Fruit fly (Drosophila melanogaster): Measurements from ENCODE around the gene Gcn5.

The Gcn5 gene

DNA sequence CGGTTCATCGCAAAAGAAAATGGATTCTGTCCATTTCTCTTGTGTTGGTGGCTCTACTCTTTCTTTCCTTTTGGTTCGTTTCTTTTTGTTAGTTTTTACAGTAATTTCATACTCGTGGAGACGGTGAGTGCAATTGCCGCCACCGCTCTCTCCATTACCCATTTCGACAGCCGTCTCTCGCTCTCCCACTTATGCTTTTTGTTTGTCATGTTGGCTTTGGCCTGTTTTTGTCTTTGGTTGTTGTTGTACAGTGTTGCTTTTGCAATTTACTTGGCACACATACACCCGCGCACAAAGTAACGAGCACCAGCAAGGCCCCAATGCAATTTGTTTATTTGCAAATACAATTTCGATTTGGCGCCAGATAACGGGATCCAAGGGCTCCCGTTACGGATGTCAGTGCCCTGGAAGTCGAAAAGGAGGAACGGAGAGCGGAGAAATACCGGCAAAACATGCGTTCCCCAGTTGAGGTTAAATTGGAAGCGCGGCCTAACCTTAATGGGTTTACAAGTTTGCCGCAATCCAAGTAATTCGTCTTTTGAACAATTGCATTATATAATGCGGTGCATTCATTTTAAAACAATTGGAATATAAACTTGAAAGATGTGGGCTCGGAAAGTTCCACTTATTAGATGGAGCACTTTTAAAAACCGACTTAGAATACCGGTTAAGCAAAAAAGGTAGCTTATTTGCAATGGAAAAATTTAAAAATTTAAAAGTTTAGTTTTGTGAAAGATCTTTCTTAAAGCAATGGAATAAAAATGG, 7.9 kb downstream of the Gcn5 start:
- TF ChIP-seq Hr96 (GFP tag; optimal IDR thresholded peaks at IDR 0.05) = no peak
- TF ChIP-seq CG7045 (GFP tag; optimal IDR thresholded peaks at IDR 0.05) = peak; percentile 12
- TF ChIP-seq bab1 (GFP tag; optimal IDR thresholded peaks at IDR 0.05) = peak; percentile 10
- peak; percentile 34 for TF ChIP-seq cic (GFP tag; optimal IDR thresholded peaks at IDR 0.05)
- peak; percentile 37 for TF ChIP-seq Mnt (GFP tag; optimal IDR thresholded peaks at IDR 0.05)
- TF ChIP-seq pad (GFP tag; optimal IDR thresholded peaks at IDR 0.05) = peak; percentile 81
- TF ChIP-seq Crg-1 (GFP tag; optimal IDR thresholded peaks at IDR 0.05) = no peak
- no peak for TF ChIP-seq Clk (GFP tag; optimal IDR thresholded peaks at IDR 0.05)
- peak; percentile 72 to 77 for TF ChIP-seq cnc (optimal IDR thresholded peaks at IDR 0.05)
- no peak for TF ChIP-seq tj (GFP tag; optimal IDR thresholded peaks at IDR 0.05)
- TF ChIP-seq ovo (GFP tag; optimal IDR thresholded peaks at IDR 0.05) = peak; percentile 99

dm6 chr3L:12514762-12515215, 9.0 kb downstream of the Gcn5 start, which contains the start of the genes sti and tral:
Gene sti (minus strand): TSS chr3L:12514815.
Gene tral (plus strand): TSS chr3L:12515059.
- TF ChIP-seq CG12768 (GFP tag; optimal IDR thresholded peaks at IDR 0.05) (peak; percentile 94), CG11617 (GFP tag; optimal IDR thresholded peaks at IDR 0.05) (peak; percentile 90), CG33017 (tag; optimal IDR thresholded peaks at IDR 0.05) (peak; percentile 78), Clk (GFP tag; optimal IDR thresholded peaks at IDR 0.05) (peak; percentile 93), Hr96 (GFP tag; optimal IDR thresholded peaks at IDR 0.05) (peak; percentile 97), CG14711 (tag; optimal IDR thresholded peaks at IDR 0.05) (peak; percentile 100), tj (GFP tag; optimal IDR thresholded peaks at IDR 0.05) (peak; percentile 77), CG5204 (GFP tag; optimal IDR thresholded peaks at IDR 0.05) (peak; percentile 97), kay (GFP tag; ENCODE audit: borderline replicate concordance) (no peak), bab1 (GFP tag; optimal IDR thresholded peaks at IDR 0.05) (peak; percentile 91), cnc (optimal IDR thresholded peaks at IDR 0.05) (no peak), toe (GFP tag; optimal IDR thresholded peaks at IDR 0.05) (peak; percentile 98), pad (GFP tag; optimal IDR thresholded peaks at IDR 0.05) (peak; percentile 86), CG7101 (tag; optimal IDR thresholded peaks at IDR 0.05) (peak; percentile 90), CG7045 (GFP tag; optimal IDR thresholded peaks at IDR 0.05) (peak; percentile 89), Mnt (GFP tag; optimal IDR thresholded peaks at IDR 0.05) (peak; percentile 91), Crg-1 (GFP tag; optimal IDR thresholded peaks at IDR 0.05) (peak; percentile 93), cic (GFP tag; optimal IDR thresholded peaks at IDR 0.05) (peak; percentile 78), CG1620 (GFP tag; optimal IDR thresholded peaks at IDR 0.05) (peak; percentile 97), ovo (GFP tag; optimal IDR thresholded peaks at IDR 0.05) (peak; percentile 94)

DNA sequence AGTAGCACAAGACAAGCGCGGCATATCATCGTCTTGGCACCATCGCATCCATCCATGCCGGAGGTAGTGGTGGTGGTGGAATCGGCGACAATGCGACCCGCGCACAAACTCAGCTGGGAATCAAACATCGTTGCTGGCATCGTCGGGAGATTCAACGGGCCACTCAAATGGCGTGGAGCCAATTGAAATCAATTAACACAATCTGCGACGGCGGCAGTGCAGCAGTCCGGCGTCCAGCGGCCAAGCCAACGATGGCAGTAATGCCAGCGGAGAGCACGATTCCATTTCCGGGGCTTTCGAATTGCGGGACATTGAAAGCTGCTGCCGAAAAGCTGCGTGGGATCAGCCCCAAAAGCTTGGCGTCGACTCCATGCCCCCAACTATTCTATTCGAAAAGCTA, 16.2 kb downstream of the Gcn5 start, which contains the start of gene CG10654:
Gene CG10654 (minus strand): TSS at position 270 of the 400 bp plus-strand sequence.
- TF ChIP-seq CG12768 (GFP tag; optimal IDR thresholded peaks at IDR 0.05) = peak; percentile 54
- no peak for TF ChIP-seq CG33017 (tag; optimal IDR thresholded peaks at IDR 0.05)

DNA sequence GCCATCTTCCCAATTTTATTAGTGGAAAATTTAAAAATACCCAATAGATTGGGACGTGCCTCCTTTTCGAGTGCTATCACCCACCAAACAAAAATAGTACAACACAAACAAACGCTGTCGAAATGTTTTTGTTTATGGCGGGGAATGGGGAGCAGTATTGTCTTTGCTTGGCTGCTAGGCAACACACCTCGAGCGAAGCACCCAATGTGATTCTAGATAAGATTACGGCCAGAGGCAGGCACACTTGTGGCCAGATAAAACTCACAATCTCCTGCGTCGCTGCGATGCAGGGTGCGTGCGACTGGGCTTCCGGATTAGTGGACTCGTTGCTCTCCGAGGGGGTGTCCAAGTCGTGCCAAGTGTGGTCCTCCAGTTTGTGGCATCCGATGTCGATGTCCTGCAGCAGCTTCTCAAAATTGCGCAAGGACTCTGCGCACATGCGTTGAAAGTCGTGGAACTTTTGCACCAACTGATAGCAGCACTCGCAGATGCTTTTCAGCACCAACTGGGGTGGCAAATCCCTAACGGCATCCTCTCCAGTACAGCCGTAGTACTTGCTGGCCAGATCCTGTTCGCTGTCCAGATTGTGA, 16.8 kb downstream of the Gcn5 start:
- TF ChIP-seq Mnt (GFP tag; optimal IDR thresholded peaks at IDR 0.05) = peak; percentile 6
- TF ChIP-seq CG1620 (GFP tag; optimal IDR thresholded peaks at IDR 0.05) = no peak
- no peak for TF ChIP-seq CG33017 (tag; optimal IDR thresholded peaks at IDR 0.05)
- TF ChIP-seq cnc (optimal IDR thresholded peaks at IDR 0.05) = no peak

DNA sequence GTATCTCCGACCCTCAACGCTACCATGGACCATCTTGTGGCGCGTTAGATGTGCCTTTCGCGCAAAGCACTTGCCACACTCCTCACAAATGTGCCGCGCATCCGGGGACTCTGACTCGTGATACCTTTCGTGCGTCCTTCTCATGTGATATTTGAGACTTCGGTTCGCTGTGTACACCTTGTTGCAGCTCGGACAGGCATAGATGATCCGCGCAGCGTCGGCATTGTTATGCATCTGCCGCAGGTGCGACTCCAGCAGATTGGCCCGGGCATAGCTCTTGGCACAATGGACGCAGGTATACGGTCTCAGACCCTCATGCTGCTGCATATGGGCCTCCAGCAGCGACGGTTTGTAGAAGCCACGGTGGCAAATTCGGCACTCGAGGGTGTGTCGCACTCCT, 17.8 kb downstream of the Gcn5 start:
- no peak for TF ChIP-seq CG1620 (GFP tag; optimal IDR thresholded peaks at IDR 0.05)
- TF ChIP-seq Mnt (GFP tag; optimal IDR thresholded peaks at IDR 0.05) = no peak
- no peak for TF ChIP-seq CG5204 (GFP tag; optimal IDR thresholded peaks at IDR 0.05)
- no peak for TF ChIP-seq cic (GFP tag; optimal IDR thresholded peaks at IDR 0.05)
- no peak for TF ChIP-seq cnc (optimal IDR thresholded peaks at IDR 0.05)
- no peak for TF ChIP-seq CG33017 (tag; optimal IDR thresholded peaks at IDR 0.05)
- TF ChIP-seq tj (GFP tag; optimal IDR thresholded peaks at IDR 0.05) = no peak
- no peak for TF ChIP-seq CG11617 (GFP tag; optimal IDR thresholded peaks at IDR 0.05)
- no peak for TF ChIP-seq bab1 (GFP tag; optimal IDR thresholded peaks at IDR 0.05)
- TF ChIP-seq Hr96 (GFP tag; optimal IDR thresholded peaks at IDR 0.05) = no peak
- TF ChIP-seq Crg-1 (GFP tag; optimal IDR thresholded peaks at IDR 0.05) = no peak
- no peak for TF ChIP-seq CG7045 (GFP tag; optimal IDR thresholded peaks at IDR 0.05)
- no peak for TF ChIP-seq ovo (GFP tag; optimal IDR thresholded peaks at IDR 0.05)
- no peak for TF ChIP-seq kay (GFP tag; ENCODE audit: borderline replicate concordance)
- TF ChIP-seq Clk (GFP tag; optimal IDR thresholded peaks at IDR 0.05) = no peak
- TF ChIP-seq CG14711 (tag; optimal IDR thresholded peaks at IDR 0.05) = no peak
- no peak for TF ChIP-seq CG7101 (tag; optimal IDR thresholded peaks at IDR 0.05)
- TF ChIP-seq CG12768 (GFP tag; optimal IDR thresholded peaks at IDR 0.05) = no peak

dm6 chr3L:12503865-12504650, 19.8 kb downstream of the Gcn5 start, which contains the start of the genes CG10646 and vih:
Gene CG10646 (minus strand): TSS chr3L:12503894.
Gene vih (plus strand): TSS chr3L:12504292.
- peak; percentile 21 for TF ChIP-seq CG33017 (tag; optimal IDR thresholded peaks at IDR 0.05)
- TF ChIP-seq CG12768 (GFP tag; optimal IDR thresholded peaks at IDR 0.05) = peak; percentile 29
- TF ChIP-seq Crg-1 (GFP tag; optimal IDR thresholded peaks at IDR 0.05) = peak; percentile 12
- peak; percentile 77 for TF ChIP-seq ovo (GFP tag; optimal IDR thresholded peaks at IDR 0.05)
- TF ChIP-seq CG1620 (GFP tag; optimal IDR thresholded peaks at IDR 0.05) = peak; percentile 8
- TF ChIP-seq CG14711 (tag; optimal IDR thresholded peaks at IDR 0.05) = peak; percentile 74
- TF ChIP-seq toe (GFP tag; optimal IDR thresholded peaks at IDR 0.05) = no peak
- TF ChIP-seq cic (GFP tag; optimal IDR thresholded peaks at IDR 0.05) = no peak
- TF ChIP-seq CG7045 (GFP tag; optimal IDR thresholded peaks at IDR 0.05) = peak; percentile 10
- peak; percentile 13 for TF ChIP-seq tj (GFP tag; optimal IDR thresholded peaks at IDR 0.05)
- no peak for TF ChIP-seq cnc (optimal IDR thresholded peaks at IDR 0.05)
- peak; percentile 42 for TF ChIP-seq Mnt (GFP tag; optimal IDR thresholded peaks at IDR 0.05)
- peak; percentile 61 for TF ChIP-seq pad (GFP tag; optimal IDR thresholded peaks at IDR 0.05)
- peak; percentile 58 for TF ChIP-seq CG11617 (GFP tag; optimal IDR thresholded peaks at IDR 0.05)
- peak; percentile 67 for TF ChIP-seq CG7101 (tag; optimal IDR thresholded peaks at IDR 0.05)
- TF ChIP-seq bab1 (GFP tag; optimal IDR thresholded peaks at IDR 0.05) = peak; percentile 19
- TF ChIP-seq Hr96 (GFP tag; optimal IDR thresholded peaks at IDR 0.05) = no peak
- TF ChIP-seq Clk (GFP tag; optimal IDR thresholded peaks at IDR 0.05) = no peak
- no peak for TF ChIP-seq CG5204 (GFP tag; optimal IDR thresholded peaks at IDR 0.05)
- TF ChIP-seq kay (GFP tag; ENCODE audit: borderline replicate concordance) = no peak
